Fruit fly (Drosophila melanogaster): Measurements from ENCODE around the gene Cad96Ca.

The Cad96Ca gene

dm6 chr3R:25207405-25208003 lies 579 bp downstream of the Cad96Ca start (continued):
- TF ChIP-seq CG9797 (GFP tag; optimal IDR thresholded peaks at IDR 0.05): no peak
- peak; percentile 59 for TF ChIP-seq CG4404 (GFP tag; IDR thresholded peaks at IDR 0.05)
- TF ChIP-seq ap (GFP tag; IDR thresholded peaks at IDR 0.05): peak; percentile 21; the same call in 1 of the 2 replicates
- TF ChIP-seq CG32767 (GFP tag; IDR thresholded peaks at IDR 0.05): peak; percentile 69
- no peak for TF ChIP-seq Lhr (GFP tag; optimal IDR thresholded peaks at IDR 0.05)
- TF ChIP-seq CG7928 (GFP tag; optimal IDR thresholded peaks at IDR 0.05): peak; percentile 4
- TF ChIP-seq p53 (GFP tag; optimal IDR thresholded peaks at IDR 0.05): no peak
- TF ChIP-seq psq (GFP tag; optimal IDR thresholded peaks at IDR 0.05): no peak
- peak; percentile 85 for TF ChIP-seq CG13424 (tag; optimal IDR thresholded peaks at IDR 0.05)
- peak; percentile 7 for TF ChIP-seq CG18011 (GFP tag; optimal IDR thresholded peaks at IDR 0.05)
- peak; percentile 60; the same call in 2 of the 3 replicates for TF ChIP-seq otp (GFP tag; IDR thresholded peaks at IDR 0.05)
- peak; percentile 53 for TF ChIP-seq jing (GFP tag; optimal IDR thresholded peaks at IDR 0.05)
- TF ChIP-seq Drgx (GFP tag; IDR thresholded peaks at IDR 0.05): peak; percentile 88
- peak; percentile 21 for TF ChIP-seq CG6813 (GFP tag; optimal IDR thresholded peaks at IDR 0.05)
- TF ChIP-seq ci (GFP tag; IDR thresholded peaks at IDR 0.05): peak; percentile 81
- TF ChIP-seq Atf3 (GFP tag; optimal IDR thresholded peaks at IDR 0.05): no peak
- peak; percentile 64 for TF ChIP-seq fd3F (GFP tag; optimal IDR thresholded peaks at IDR 0.05)
- TF ChIP-seq Mrtf (GFP tag; IDR thresholded peaks at IDR 0.05): peak; percentile 63; the same call in 1 of the 3 replicates
- no peak for TF ChIP-seq vnd (GFP tag; IDR thresholded peaks at IDR 0.05; ENCODE audit: partially characterized antibody)
- TF ChIP-seq CG11695 (GFP tag; IDR thresholded peaks at IDR 0.05): peak; percentile 86
- TF ChIP-seq ewg (GFP tag; optimal IDR thresholded peaks at IDR 0.05): peak; percentile 40
- peak; percentile 75 for TF ChIP-seq CG18619 (GFP tag; optimal IDR thresholded peaks at IDR 0.05)
- TF ChIP-seq Ravus (GFP tag; IDR thresholded peaks at IDR 0.05): no peak; the same call in 1 of the 2 replicates
- peak; percentile 68 for TF ChIP-seq CG14441 (GFP tag; IDR thresholded peaks at IDR 0.05)
- peak; percentile 29 for TF ChIP-seq CG16863 (GFP tag; optimal IDR thresholded peaks at IDR 0.05)
- TF ChIP-seq CG12769 (tag; optimal IDR thresholded peaks at IDR 0.05): peak; percentile 27
- TF ChIP-seq tgo (GFP tag; IDR thresholded peaks at IDR 0.05): peak; percentile 79
- TF ChIP-seq CrebB (tag; optimal IDR thresholded peaks at IDR 0.05): peak; percentile 34
- 0 out of 2 replicates have a peak, but pooled peaks have one; percentile 22 for TF ChIP-seq cas (GFP tag; IDR thresholded peaks at IDR 0.05)
- no peak for TF ChIP-seq ash1 (GFP tag; optimal IDR thresholded peaks at IDR 0.05)
- TF ChIP-seq pan (optimal IDR thresholded peaks at IDR 0.05): no peak
- peak in 1 of 2 experiments; percentile 82 for TF ChIP-seq pan (GFP tag; optimal IDR thresholded peaks at IDR 0.05 in 1 of 2, IDR thresholded peaks at IDR 0.05 in 1 of 2)
- no peak for TF ChIP-seq Kr (GFP tag; optimal IDR thresholded peaks at IDR 0.05)
- TF ChIP-seq D19B (GFP tag; optimal IDR thresholded peaks at IDR 0.05): peak; percentile 9
- peak; percentile 24 to 47 for TF ChIP-seq Pdp1 (GFP tag; optimal IDR thresholded peaks at IDR 0.05)
- TF ChIP-seq CG4820 (GFP tag; optimal IDR thresholded peaks at IDR 0.05): peak; percentile 66
- TF ChIP-seq tll (GFP tag; optimal IDR thresholded peaks at IDR 0.05): no peak
- TF ChIP-seq gem (tag; optimal IDR thresholded peaks at IDR 0.05): peak; percentile 88
- peak; percentile 78 for TF ChIP-seq CG30403 (GFP tag; optimal IDR thresholded peaks at IDR 0.05)
- no peak for TF ChIP-seq amos (GFP tag; IDR thresholded peaks at IDR 0.05; ENCODE audit: partially characterized antibody)
- no peak for TF ChIP-seq D (optimal IDR thresholded peaks at IDR 0.05)
- peak; percentile 60 for TF ChIP-seq D (GFP tag; optimal IDR thresholded peaks at IDR 0.05)
- no peak for TF ChIP-seq Sin3A (optimal IDR thresholded peaks at IDR 0.05)
- TF ChIP-seq CG10147 (GFP tag; optimal IDR thresholded peaks at IDR 0.05): peak; percentile 74
- peak; percentile 76 for TF ChIP-seq dmrt11E (tag; optimal IDR thresholded peaks at IDR 0.05)
- TF ChIP-seq MESR4 (GFP tag; optimal IDR thresholded peaks at IDR 0.05): no peak
- no peak for TF ChIP-seq dimm (GFP tag; IDR thresholded peaks at IDR 0.05)
- TF ChIP-seq HLH54F (GFP tag; optimal IDR thresholded peaks at IDR 0.05): peak; percentile 39
- peak; percentile 12 for TF ChIP-seq CG4617 (GFP tag; optimal IDR thresholded peaks at IDR 0.05; ENCODE audit: borderline replicate concordance)
- TF ChIP-seq vvl (GFP tag; IDR thresholded peaks at IDR 0.05): peak; percentile 82
